Worm (Caenorhabditis elegans) whole organism, L2 larva: ENCODE data around the gene bus-18.

Experiments
- alr-1 ChIP-seq: fragments of 150-350 bp; optimal IDR thresholded peaks from 2 replicates; lab custom pipeline; 2014; ENCODE audit warnings: missing biosample characterization, missing genetic modification characterization
- elt-3 ChIP-seq: sonication (generic microtip); optimal IDR thresholded peaks from 2 replicates; lab custom pipeline; 2017; ENCODE audit warnings: missing biosample characterization, missing genetic modification characterization
- nhr-11 ChIP-seq: fragments of 150-350 bp; optimal IDR thresholded peaks from 2 replicates; lab custom pipeline; 2014; ENCODE audit warnings: missing biosample characterization, missing genetic modification characterization
- nhr-237 ChIP-seq: fragments of 150-350 bp; optimal IDR thresholded peaks from 2 replicates; lab custom pipeline; 2014; ENCODE audit warnings: missing biosample characterization, missing genetic modification characterization
- unc-62 ChIP-seq: fragments of 150-350 bp; optimal IDR thresholded peaks from 2 replicates; lab custom pipeline; 2014; ENCODE audit warnings: missing biosample characterization, missing genetic modification reagents, missing genetic modification characterization

DNA sequence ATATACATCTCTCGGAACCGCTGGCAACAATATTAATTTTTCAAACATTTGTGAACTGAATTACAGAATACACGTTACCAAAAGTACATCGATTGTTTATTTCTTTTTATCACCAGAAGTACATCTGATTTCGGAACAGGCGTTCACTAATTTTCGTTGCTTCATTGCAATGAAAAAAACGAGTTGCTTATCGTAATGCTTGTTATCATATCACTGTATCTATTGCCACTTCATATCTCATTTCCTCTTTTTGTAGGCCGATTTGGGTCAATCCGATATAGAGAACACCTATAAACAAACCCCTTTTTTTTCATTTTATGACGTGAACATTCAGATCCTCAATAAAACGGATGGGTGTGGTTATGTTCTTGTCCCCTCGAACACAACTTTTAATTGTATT is 36.2 kb upstream of the bus-18 start:
- no peak for TF ChIP-seq elt-3 (tag; lab: Kevin White, UChicago)
- no peak for TF ChIP-seq nhr-237 (tag; lab: Kevin White, UChicago)
- TF ChIP-seq alr-1 (tag; lab: Kevin White, UChicago), result no peak
- TF ChIP-seq nhr-11 (tag; lab: Kevin White, UChicago), result no peak
- TF ChIP-seq unc-62 (GFP tag; lab: Kevin White, UChicago), result no peak
